Worm (Caenorhabditis elegans) whole organism, L3 larva: Measurements from ENCODE around the gene cest-2.2.

Experiments
- R02D3.7 ChIP-seq: fragments of 150-350 bp; optimal IDR thresholded peaks from 2 replicates; lab custom pipeline; 2014; ENCODE audit warnings: missing biosample characterization, missing genetic modification characterization
- ZK546.5 ChIP-seq: sonication (generic microtip); optimal IDR thresholded peaks from 2 replicates; lab custom pipeline; 2017; ENCODE audit warnings: missing biosample characterization, missing genetic modification characterization
- ama-1 ChIP-seq: fragments of 150-350 bp; optimal IDR thresholded peaks from 2 replicates; lab custom pipeline; 2018
- ceh-28 ChIP-seq: fragments of 150-350 bp; optimal IDR thresholded peaks from 2 replicates; lab custom pipeline; 2014; ENCODE audit warnings: missing biosample characterization, missing genetic modification reagents, missing genetic modification characterization
- ceh-82 ChIP-seq: fragments of 150-350 bp; optimal IDR thresholded peaks from 2 replicates; lab custom pipeline; 2014; ENCODE audit warnings: missing biosample characterization, missing genetic modification characterization
- daf-12 ChIP-seq: fragments of 150-350 bp; optimal IDR thresholded peaks from 2 replicates; lab custom pipeline; 2014; ENCODE audit warnings: missing biosample characterization, missing genetic modification reagents, missing genetic modification characterization
- egl-5 ChIP-seq: fragments of 150-350 bp; optimal IDR thresholded peaks from 2 replicates; lab custom pipeline; 2017; ENCODE audit warnings: missing biosample characterization, missing genetic modification reagents, missing genetic modification characterization, inconsistent platforms
- elt-2 ChIP-seq: sonication (generic microtip); optimal IDR thresholded peaks from 2 replicates; lab custom pipeline; 2016; ENCODE audit warnings: missing genetic modification reagents, mild to moderate bottlenecking, missing genetic modification characterization, missing compliant biosample characterization
- elt-3 ChIP-seq, 3 experiments: fragments of 150-350 bp in 1 of 3; sonication (generic microtip) in 2 of 3; optimal IDR thresholded peaks; 2 replicates in 2 of 3; 4 replicates in 1 of 3; lab custom pipeline; 2014 to 2017; ENCODE audit warnings: missing biosample characterization in 3 of 3, missing genetic modification characterization in 3 of 3
- eor-1 ChIP-seq, 2 experiments: fragments of 150-350 bp; optimal IDR thresholded peaks; 2 replicates each; lab custom pipeline; 2014 to 2018; ENCODE audit warnings: missing biosample characterization in 2 of 2, missing genetic modification characterization in 2 of 2
- fkh-10 ChIP-seq: sonication (generic microtip); optimal IDR thresholded peaks from 2 replicates; lab custom pipeline; 2017; ENCODE audit warnings: missing biosample characterization, missing genetic modification reagents, missing genetic modification characterization
- fkh-2 ChIP-seq: fragments of 150-350 bp; optimal IDR thresholded peaks from 2 replicates; lab custom pipeline; 2014; ENCODE audit warnings: missing biosample characterization, missing genetic modification reagents, missing genetic modification characterization
- fos-1 ChIP-seq: fragments of 150-350 bp; optimal IDR thresholded peaks from 2 replicates; lab custom pipeline; 2014; ENCODE audit warnings: missing biosample characterization, missing genetic modification characterization
- hmg-11 ChIP-seq: sonication (generic microtip); optimal IDR thresholded peaks from 2 replicates; lab custom pipeline; 2016; ENCODE audit warnings: missing genetic modification characterization, missing compliant biosample characterization
- jun-1 ChIP-seq: fragments of 150-350 bp; optimal IDR thresholded peaks from 2 replicates; lab custom pipeline; 2014; ENCODE audit warnings: missing biosample characterization, missing genetic modification reagents, missing genetic modification characterization
- lin-15B ChIP-seq: fragments of 150-350 bp; optimal IDR thresholded peaks from 2 replicates; lab custom pipeline; 2014; ENCODE audit warnings: missing biosample characterization, missing genetic modification characterization
- lin-39 ChIP-seq: fragments of 150-350 bp; optimal IDR thresholded peaks from 2 replicates; lab custom pipeline; 2018; ENCODE audit warnings: missing biosample characterization, missing genetic modification reagents, missing genetic modification characterization
- lsy-12 ChIP-seq: sonication (generic microtip); optimal IDR thresholded peaks from 2 replicates; lab custom pipeline; 2016; ENCODE audit warnings: mild to moderate bottlenecking, missing genetic modification characterization, missing compliant biosample characterization
- mdl-1 ChIP-seq: fragments of 150-350 bp; optimal IDR thresholded peaks from 2 replicates; lab custom pipeline; 2014; ENCODE audit warnings: missing biosample characterization, missing genetic modification characterization
- nfya-1 ChIP-seq: sonication (generic microtip); optimal IDR thresholded peaks from 2 replicates; lab custom pipeline; 2017; ENCODE audit warnings: missing genetic modification characterization, mild to moderate bottlenecking, missing compliant biosample characterization, antibody characterized with exemption, moderate library complexity; ENCODE audit not compliant: insufficient read depth
- nhr-11 ChIP-seq: fragments of 150-350 bp; optimal IDR thresholded peaks from 2 replicates; lab custom pipeline; 2014; ENCODE audit warnings: missing biosample characterization, missing genetic modification characterization
- nhr-23 ChIP-seq: fragments of 150-350 bp; optimal IDR thresholded peaks from 2 replicates; lab custom pipeline; 2014; ENCODE audit warnings: missing biosample characterization, missing genetic modification reagents, missing genetic modification characterization
- nhr-237 ChIP-seq: fragments of 150-350 bp; optimal IDR thresholded peaks from 2 replicates; lab custom pipeline; 2014; ENCODE audit warnings: missing biosample characterization, missing genetic modification characterization
- nhr-25 ChIP-seq: sonication (generic microtip); optimal IDR thresholded peaks from 2 replicates; lab custom pipeline; 2017; ENCODE audit warnings: missing biosample characterization, missing genetic modification characterization
- nhr-28 ChIP-seq: fragments of 150-350 bp; optimal IDR thresholded peaks from 2 replicates; lab custom pipeline; 2014; ENCODE audit warnings: missing biosample characterization, missing genetic modification characterization
- nhr-43 ChIP-seq: sonication (generic microtip); optimal IDR thresholded peaks from 2 replicates; lab custom pipeline; 2016; ENCODE audit warnings: mild to moderate bottlenecking, missing genetic modification characterization, missing compliant biosample characterization; ENCODE audit not compliant: poor library complexity, severe bottlenecking
- nhr-76 ChIP-seq: fragments of 150-350 bp; sonication (generic microtip); optimal IDR thresholded peaks from 5 replicates; lab custom pipeline; 2014; ENCODE audit warnings: missing biosample characterization, missing genetic modification characterization
- nhr-77 ChIP-seq: fragments of 150-350 bp; optimal IDR thresholded peaks from 2 replicates; lab custom pipeline; 2014; ENCODE audit warnings: missing biosample characterization, missing genetic modification characterization
- pha-4 ChIP-seq: fragments of 150-350 bp; optimal IDR thresholded peaks from 2 replicates; lab custom pipeline; 2014; ENCODE audit warnings: missing biosample characterization, missing genetic modification reagents, missing genetic modification characterization
- pqm-1 ChIP-seq: fragments of 150-350 bp; optimal IDR thresholded peaks from 2 replicates; lab custom pipeline; 2017; ENCODE audit warnings: missing biosample characterization, missing genetic modification characterization, inconsistent platforms
- sea-2 ChIP-seq: fragments of 150-350 bp; sonication (generic microtip); optimal IDR thresholded peaks from 4 replicates; lab custom pipeline; 2014; ENCODE audit warnings: missing biosample characterization, missing genetic modification reagents, missing genetic modification characterization
- skn-1 ChIP-seq: fragments of 150-350 bp; optimal IDR thresholded peaks from 2 replicates; lab custom pipeline; 2014; ENCODE audit warnings: missing biosample characterization, missing genetic modification characterization
- snpc-4 ChIP-seq: fragments of 150-350 bp; optimal IDR thresholded peaks from 2 replicates; lab custom pipeline; 2014; ENCODE audit warnings: missing biosample characterization, missing genetic modification characterization
- tbx-2 ChIP-seq: sonication (generic microtip); optimal IDR thresholded peaks from 2 replicates; lab custom pipeline; 2016; ENCODE audit warnings: mild to moderate bottlenecking, missing genetic modification characterization, missing compliant biosample characterization
- unc-39 ChIP-seq: sonication (generic microtip); optimal IDR thresholded peaks from 4 replicates; lab custom pipeline; 2017; ENCODE audit warnings: missing biosample characterization, missing genetic modification characterization
- unc-62 ChIP-seq: fragments of 150-350 bp; sonication (generic microtip); optimal IDR thresholded peaks from 4 replicates; lab custom pipeline; 2014; ENCODE audit warnings: missing biosample characterization, missing genetic modification reagents, missing genetic modification characterization
- ztf-4 ChIP-seq: fragments of 150-350 bp; optimal IDR thresholded peaks from 2 replicates; lab custom pipeline; 2014; ENCODE audit warnings: missing biosample characterization, missing genetic modification characterization

Gene cest-2.2

DNA sequence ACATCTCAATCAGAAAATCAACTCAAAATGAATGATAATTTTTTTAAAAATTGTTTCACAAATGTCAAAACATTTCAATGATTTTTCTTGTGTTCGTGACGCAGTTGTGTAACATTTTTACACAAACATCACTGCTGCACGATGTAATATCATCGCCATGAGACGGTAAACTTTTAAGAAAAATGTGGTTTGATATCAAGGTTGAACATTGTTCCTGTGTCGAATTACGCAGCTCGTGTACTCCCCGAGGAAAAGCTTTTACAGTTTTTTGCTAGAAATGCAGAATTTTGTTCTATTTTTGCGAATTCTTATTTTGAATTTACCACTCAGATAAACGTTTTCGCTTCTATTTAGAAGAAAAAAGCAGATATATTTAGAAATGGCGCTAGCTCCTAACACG lies 22.5 kb upstream of the cest-2.2 start:
- no peak for TF ChIP-seq unc-62
- TF ChIP-seq elt-3 (tag; optimal IDR thresholded peaks at IDR 0.05; lab: Kevin White, UChicago): no peak
- no peak for TF ChIP-seq nhr-77 (tag; lab: Kevin White, UChicago)
- no peak for TF ChIP-seq fkh-10 (GFP tag; lab: Kevin White, UChicago)
- peak; percentile 40 for TF ChIP-seq nfya-1
- TF ChIP-seq eor-1 (tag; optimal IDR thresholded peaks at IDR 0.05; lab: Kevin White, UChicago): no peak
- no peak for TF ChIP-seq snpc-4 (tag; lab: Kevin White, UChicago)
- TF ChIP-seq ama-1 (lab: Kevin White, UChicago): peak; percentile 58
- TF ChIP-seq mdl-1 (tag; lab: Kevin White, UChicago): no peak
- TF ChIP-seq nhr-76: no peak
- TF ChIP-seq lin-15B: peak; percentile 14
- peak; percentile 10 for TF ChIP-seq lsy-12 (tag; lab: Kevin White, UChicago)
- TF ChIP-seq pha-4: no peak
- TF ChIP-seq elt-2 (tag; lab: Kevin White, UChicago): peak; percentile 30
- TF ChIP-seq nhr-43 (tag; lab: Kevin White, UChicago): peak; percentile 77
- no peak for TF ChIP-seq ZK546.5 (tag; lab: Kevin White, UChicago)
- TF ChIP-seq nhr-23: no peak
- no peak for TF ChIP-seq tbx-2 (tag; lab: Kevin White, UChicago)
- TF ChIP-seq egl-5 (tag; lab: Kevin White, UChicago): no peak
- no peak for TF ChIP-seq daf-12 (tag; lab: Kevin White, UChicago)
- TF ChIP-seq fos-1 (tag; lab: Kevin White, UChicago): no peak
- TF ChIP-seq nhr-25 (tag; lab: Kevin White, UChicago): peak; percentile 57
- no peak for TF ChIP-seq lin-39 (tag; lab: Kevin White, UChicago)
- no peak for TF ChIP-seq fkh-2 (tag; lab: Kevin White, UChicago)
- peak; percentile 16 for TF ChIP-seq R02D3.7 (tag; lab: Kevin White, UChicago)
- peak; percentile 9 for TF ChIP-seq ztf-4 (tag; lab: Kevin White, UChicago)

DNA sequence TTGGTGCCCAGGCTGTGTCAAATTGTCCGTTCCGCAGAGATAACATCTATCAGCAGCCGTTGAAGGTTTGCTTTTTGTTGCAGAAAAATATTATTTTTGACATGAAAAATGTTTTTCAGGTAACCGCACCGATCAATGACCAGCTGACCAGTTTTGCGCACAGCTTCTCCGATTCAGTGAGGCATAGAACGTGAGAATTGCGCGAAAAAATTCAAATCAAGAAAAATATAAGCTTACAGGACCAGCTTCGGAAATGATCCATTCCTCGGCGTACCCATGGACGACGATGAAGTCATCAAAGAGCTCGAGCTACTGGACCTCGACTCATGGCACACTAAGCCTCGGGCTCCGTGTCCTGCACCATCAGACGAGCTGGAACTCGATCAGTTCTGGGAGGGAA lies 19.4 kb upstream of the cest-2.2 start:
- TF ChIP-seq mdl-1 (tag; lab: Kevin White, UChicago) (no peak), ama-1 (lab: Kevin White, UChicago) (peak; percentile 40)

DNA sequence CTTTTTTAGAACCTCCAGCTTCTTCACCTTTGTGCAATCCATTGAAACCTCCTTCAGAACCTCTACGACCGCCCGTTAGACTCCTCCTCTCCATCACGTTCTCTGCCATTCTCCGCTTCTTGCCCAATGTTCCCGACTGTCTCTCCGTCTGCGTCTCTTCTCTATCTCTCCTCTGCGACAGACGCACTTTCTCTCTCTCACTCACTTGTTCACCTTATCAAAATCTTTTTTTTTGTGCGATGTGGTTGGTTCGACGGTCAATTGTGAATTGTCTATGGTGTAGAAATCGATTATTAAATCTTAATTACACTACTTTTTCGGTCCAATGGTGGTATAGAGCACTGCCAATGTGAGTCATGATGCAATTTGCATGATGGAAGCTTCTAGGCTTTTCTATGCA lies 18.3 kb upstream of the cest-2.2 start, which contains the start of gene atfs-1:
Gene atfs-1 (plus strand): TSS at position 213 of the 400 bp plus-strand sequence.
- TF ChIP-seq eor-1 (tag; optimal IDR thresholded peaks at IDR 0.05; lab: Kevin White, UChicago): no peak
- TF ChIP-seq nhr-25 (tag; lab: Kevin White, UChicago): peak; percentile 80
- peak; percentile 75 for TF ChIP-seq pqm-1 (tag; lab: Kevin White, UChicago)
- peak; percentile 47 for TF ChIP-seq nhr-77 (tag; lab: Kevin White, UChicago)
- TF ChIP-seq lin-15B: peak; percentile 33
- peak; percentile 44 for TF ChIP-seq R02D3.7 (tag; lab: Kevin White, UChicago)
- peak; percentile 17 for TF ChIP-seq lsy-12 (tag; lab: Kevin White, UChicago)
- no peak for TF ChIP-seq nhr-11 (tag; lab: Kevin White, UChicago)
- no peak for TF ChIP-seq fos-1 (tag; lab: Kevin White, UChicago)
- TF ChIP-seq snpc-4 (tag; lab: Kevin White, UChicago): peak; percentile 35
- TF ChIP-seq jun-1: peak; percentile 32
- no peak for TF ChIP-seq nhr-28
- TF ChIP-seq sea-2 (GFP tag; lab: Kevin White, UChicago): no peak
- TF ChIP-seq ceh-28: peak; percentile 53
- TF ChIP-seq nfya-1: peak; percentile 80
- TF ChIP-seq nhr-23: peak; percentile 57
- peak; percentile 54 for TF ChIP-seq nhr-43 (tag; lab: Kevin White, UChicago)
- peak; percentile 85 for TF ChIP-seq elt-2 (tag; lab: Kevin White, UChicago)
- TF ChIP-seq ceh-82: no peak
- peak; percentile 77 for TF ChIP-seq pha-4
- TF ChIP-seq ama-1 (lab: Kevin White, UChicago): peak; percentile 9
- TF ChIP-seq hmg-11 (tag; lab: Kevin White, UChicago): peak; percentile 81
- peak; percentile 53 for TF ChIP-seq lin-39 (tag; lab: Kevin White, UChicago)

DNA sequence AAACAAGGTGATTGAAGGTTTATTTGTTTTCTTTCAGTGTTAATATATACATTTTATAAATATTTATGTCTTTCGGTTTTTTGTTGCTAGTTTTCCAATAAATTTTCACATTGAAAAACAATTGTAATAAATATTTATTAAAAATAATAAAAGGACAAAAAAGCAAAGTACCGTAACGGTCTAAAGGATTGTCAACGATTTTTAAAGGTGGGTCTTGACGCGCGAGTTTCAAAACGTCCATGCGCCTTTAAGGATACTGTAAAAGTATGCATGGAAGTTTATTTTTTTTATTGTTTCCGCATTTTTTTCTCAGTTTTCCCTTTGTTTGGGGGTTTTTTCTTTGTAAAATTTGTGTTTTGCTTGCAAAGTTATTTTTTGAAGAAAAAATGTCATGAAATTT lies 17.7 kb upstream of the cest-2.2 start:
- TF ChIP-seq nhr-237 (tag; lab: Kevin White, UChicago): no peak
- TF ChIP-seq skn-1 (tag; lab: Kevin White, UChicago): no peak
- no peak for TF ChIP-seq fos-1 (tag; lab: Kevin White, UChicago)
- no peak for TF ChIP-seq unc-39 (tag; lab: Kevin White, UChicago)
